Worm (Caenorhabditis elegans) whole organism, early embryonic: ENCODE results near the gene swsn-7.

Source experiments
- B0310.2 ChIP-seq: sonication (generic microtip); optimal IDR thresholded peaks from 2 replicates; lab custom pipeline; 2016; ENCODE audit warnings: mild to moderate bottlenecking, missing genetic modification characterization, missing compliant biosample characterization
- ama-1 ChIP-seq: fragments of 150-350 bp; optimal IDR thresholded peaks from 2 replicates; lab custom pipeline; 2014
- ets-7 ChIP-seq: sonication (generic microtip); optimal IDR thresholded peaks from 2 replicates; lab custom pipeline; 2016; ENCODE audit warnings: missing genotype, missing genetic modification characterization, missing compliant biosample characterization
- hmg-4 ChIP-seq: fragments of 200-800 bp; sonication (Bioruptor generic); optimal IDR thresholded peaks from 2 replicates; lab custom pipeline; 2018; ENCODE audit warnings: mild to moderate bottlenecking, missing genetic modification characterization, missing compliant biosample characterization
- scrt-1 ChIP-seq: fragments of 200-800 bp; sonication (Bioruptor generic); IDR thresholded peaks from 2 replicates; pipeline ENCODE4 v1.3.6; 2022; ENCODE audit warnings: missing genetic modification characterization, missing compliant biosample characterization

DNA sequence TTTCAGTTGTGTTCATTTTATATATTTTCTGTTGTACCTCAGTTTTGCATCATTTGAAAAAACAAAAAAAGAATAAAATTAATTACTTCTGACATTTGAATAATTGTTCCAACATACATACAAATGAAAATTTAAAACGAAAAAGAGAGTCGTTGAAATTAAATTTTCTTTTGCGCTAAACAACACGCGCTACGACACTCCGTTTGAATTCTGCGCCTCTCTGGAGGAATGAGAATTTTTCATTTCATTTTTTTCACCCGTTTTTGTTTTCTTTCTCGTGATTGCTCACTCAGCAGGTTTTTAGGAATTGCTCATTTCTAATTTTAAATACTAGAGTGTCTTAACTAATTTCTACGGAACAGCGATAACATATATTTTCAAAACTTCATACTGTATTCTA, 14.1 kb upstream of the swsn-7 start:
- TF ChIP-seq ets-7 (tag; lab: Kevin White, UChicago): no peak
- no peak for TF ChIP-seq ama-1 (lab: Kevin White, UChicago)
- no peak for TF ChIP-seq hmg-4 (GFP tag; lab: Kevin White, UChicago)
- no peak for TF ChIP-seq scrt-1 (GFP tag; lab: Robert Waterston, UW)
- TF ChIP-seq B0310.2 (tag; lab: Kevin White, UChicago): no peak
